Worm (Caenorhabditis elegans) whole organism, mixed stage, embryonic: ENCODE measurements around the gene mrpl-39.

Experiments
- M03D4.4 ChIP-seq: sonication (generic microtip); optimal IDR thresholded peaks from 2 replicates; lab custom pipeline; 2017; ENCODE audit warnings: mild to moderate bottlenecking, missing genetic modification characterization, missing compliant biosample characterization
- bed-3 ChIP-seq: fragments of 200-800 bp; sonication (Bioruptor generic); optimal IDR thresholded peaks from 3 replicates; lab custom pipeline; 2018; ENCODE audit warnings: mild to moderate bottlenecking, missing genetic modification characterization, moderate library complexity, missing compliant biosample characterization
- blmp-1 ChIP-seq: fragments of 150-350 bp; optimal IDR thresholded peaks from 2 replicates; lab custom pipeline; 2014; ENCODE audit warnings: missing biosample characterization, missing genetic modification characterization
- ceh-83 ChIP-seq: fragments of 200-800 bp; sonication (Bioruptor generic); optimal IDR thresholded peaks from 2 replicates; lab custom pipeline; 2018; ENCODE audit warnings: mild to moderate bottlenecking, missing genetic modification characterization, missing compliant biosample characterization
- ces-1 ChIP-seq: fragments of 150-350 bp; optimal IDR thresholded peaks from 2 replicates; lab custom pipeline; 2014; ENCODE audit warnings: missing biosample characterization, missing genetic modification reagents, missing genetic modification characterization
- cnd-1 ChIP-seq: fragments of 200-800 bp; sonication (Bioruptor generic); optimal IDR thresholded peaks from 2 replicates; lab custom pipeline; 2018; ENCODE audit warnings: mild to moderate bottlenecking, missing genetic modification characterization, missing compliant biosample characterization
- drap-1 ChIP-seq: fragments of 200-800 bp; sonication (Bioruptor generic); optimal IDR thresholded peaks from 3 replicates; lab custom pipeline; 2018; ENCODE audit warnings: mild to moderate bottlenecking, missing genetic modification characterization, missing compliant biosample characterization
- elt-1 ChIP-seq: sonication (generic microtip); optimal IDR thresholded peaks from 2 replicates; lab custom pipeline; 2017; ENCODE audit warnings: missing genetic modification characterization, mild to moderate bottlenecking, missing compliant biosample characterization, antibody characterized with exemption, moderate library complexity, borderline replicate concordance; ENCODE audit not compliant: insufficient read depth
- elt-3 ChIP-seq: fragments of 150-350 bp; optimal IDR thresholded peaks from 2 replicates; lab custom pipeline; 2014; ENCODE audit warnings: missing biosample characterization, missing genetic modification characterization
- flh-1 ChIP-seq: fragments of 200-800 bp; sonication (Bioruptor generic); optimal IDR thresholded peaks from 2 replicates; lab custom pipeline; 2018; ENCODE audit warnings: mild to moderate bottlenecking, missing genetic modification characterization, moderate library complexity, missing compliant biosample characterization
- ham-2 ChIP-seq: fragments of 200-800 bp; sonication (Bioruptor generic); optimal IDR thresholded peaks from 2 replicates; lab custom pipeline; 2018; ENCODE audit warnings: mild to moderate bottlenecking, missing genetic modification characterization, missing compliant biosample characterization
- hlh-1 ChIP-seq: fragments of 150-350 bp; optimal IDR thresholded peaks from 2 replicates; lab custom pipeline; 2014; ENCODE audit warnings: missing biosample characterization, missing genetic modification reagents, missing genetic modification characterization
- lin-32 ChIP-seq: fragments of 200-800 bp; sonication (Bioruptor generic); optimal IDR thresholded peaks from 2 replicates; lab custom pipeline; 2018; ENCODE audit warnings: mild to moderate bottlenecking, missing genetic modification characterization, missing compliant biosample characterization
- lsy-2 ChIP-seq: fragments of 150-350 bp; optimal IDR thresholded peaks from 2 replicates; lab custom pipeline; 2014; ENCODE audit warnings: missing biosample characterization, missing genetic modification characterization
- mab-5 ChIP-seq: fragments of 150-350 bp; optimal IDR thresholded peaks from 2 replicates; lab custom pipeline; 2014; ENCODE audit warnings: missing biosample characterization, missing genetic modification characterization
- mep-1 ChIP-seq: fragments of 150-350 bp; optimal IDR thresholded peaks from 2 replicates; lab custom pipeline; 2017; ENCODE audit warnings: missing biosample characterization, missing genetic modification reagents, missing genetic modification characterization, inconsistent platforms
- mls-2 ChIP-seq: sonication (generic microtip); optimal IDR thresholded peaks from 2 replicates; lab custom pipeline; 2016; ENCODE audit warnings: mild to moderate bottlenecking, missing genetic modification characterization, moderate library complexity, missing compliant biosample characterization
- nhr-12 ChIP-seq: fragments of 150-350 bp; optimal IDR thresholded peaks from 2 replicates; lab custom pipeline; 2014; ENCODE audit warnings: missing biosample characterization, missing genetic modification characterization
- nhr-2 ChIP-seq: fragments of 150-350 bp; optimal IDR thresholded peaks from 2 replicates; lab custom pipeline; 2014; ENCODE audit warnings: missing biosample characterization, missing genetic modification characterization
- nhr-237 ChIP-seq: fragments of 150-350 bp; optimal IDR thresholded peaks from 2 replicates; lab custom pipeline; 2014; ENCODE audit warnings: missing biosample characterization, missing genetic modification characterization
- nhr-28 ChIP-seq: fragments of 150-350 bp; optimal IDR thresholded peaks from 2 replicates; lab custom pipeline; 2014; ENCODE audit warnings: missing biosample characterization, missing genetic modification characterization
- nhr-76 ChIP-seq: sonication (generic microtip); optimal IDR thresholded peaks from 2 replicates; lab custom pipeline; 2017; ENCODE audit warnings: missing biosample characterization, missing genetic modification characterization
- snpc-4 ChIP-seq: fragments of 150-350 bp; optimal IDR thresholded peaks from 2 replicates; lab custom pipeline; 2014; ENCODE audit warnings: missing biosample characterization, missing genetic modification characterization
- sptf-1 ChIP-seq: sonication (generic microtip); optimal IDR thresholded peaks from 2 replicates; lab custom pipeline; 2017; ENCODE audit warnings: mild to moderate bottlenecking, missing genetic modification characterization, moderate library complexity, missing compliant biosample characterization
- tbx-8 ChIP-seq: fragments of 200-800 bp; sonication (Bioruptor generic); optimal IDR thresholded peaks from 2 replicates; lab custom pipeline; 2018; ENCODE audit warnings: mild to moderate bottlenecking, missing genetic modification characterization, moderate library complexity, missing compliant biosample characterization
- unc-120 ChIP-seq: sonication (generic microtip); optimal IDR thresholded peaks from 2 replicates; lab custom pipeline; 2017; ENCODE audit warnings: missing genetic modification characterization, missing compliant biosample characterization; ENCODE audit not compliant: poor library complexity, severe bottlenecking
- unc-62 ChIP-seq: fragments of 150-350 bp; optimal IDR thresholded peaks from 2 replicates; lab custom pipeline; 2014; ENCODE audit warnings: missing biosample characterization, missing genetic modification reagents, missing genetic modification characterization
- zip-8 ChIP-seq: fragments of 150-350 bp; optimal IDR thresholded peaks from 2 replicates; lab custom pipeline; 2014; ENCODE audit warnings: missing biosample characterization, missing genetic modification characterization
- ztf-11 ChIP-seq: fragments of 150-350 bp; optimal IDR thresholded peaks from 2 replicates; lab custom pipeline; 2014; ENCODE audit warnings: missing biosample characterization, missing genetic modification characterization

The mrpl-39 gene

DNA sequence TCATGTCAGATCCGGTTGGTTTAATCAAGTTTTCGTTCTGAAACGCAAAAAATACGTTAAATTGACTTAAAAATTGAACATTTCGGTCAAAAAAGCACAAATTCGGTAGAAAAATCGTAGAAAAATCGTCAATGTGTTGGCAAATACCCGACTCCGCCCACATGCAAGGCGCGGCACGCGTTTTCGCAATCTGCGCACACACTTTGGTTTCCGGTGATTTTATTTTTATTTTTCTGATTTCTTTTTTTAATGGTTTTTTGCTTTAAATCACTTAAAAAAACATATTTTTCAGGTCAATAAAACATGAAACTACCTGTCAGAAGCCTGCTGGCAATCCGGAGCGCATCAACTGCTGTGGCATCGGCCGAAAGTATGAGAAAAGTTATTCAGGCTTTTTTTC lies at the start of gene mrpl-39, which contains the start of gene gly-7:
mrpl-39 (plus strand) TSS at position 293 of the 400 bp plus-strand sequence.
gly-7 (minus strand) TSS at position 37 of the 400 bp plus-strand sequence.
- peak; percentile 29 for TF ChIP-seq blmp-1 (tag; lab: Kevin White, UChicago)
- peak; percentile 17 for TF ChIP-seq bed-3 (GFP tag; lab: Kevin White, UChicago)
- TF ChIP-seq ceh-83, result no peak
- TF ChIP-seq hlh-1 (tag; lab: Kevin White, UChicago), result peak; percentile 40
- TF ChIP-seq unc-120 (tag; lab: Kevin White, UChicago), result peak; percentile 14
- TF ChIP-seq nhr-28 (tag; lab: Kevin White, UChicago), result no peak
- TF ChIP-seq sptf-1 (tag; lab: Kevin White, UChicago), result peak; percentile 73
- TF ChIP-seq mep-1, result peak; percentile 5
- peak; percentile 14 for TF ChIP-seq ham-2 (GFP tag; lab: Kevin White, UChicago)
- TF ChIP-seq nhr-237 (tag; lab: Kevin White, UChicago), result peak; percentile 5
- peak; percentile 48 for TF ChIP-seq M03D4.4
- TF ChIP-seq mls-2, result peak; percentile 29
- no peak for TF ChIP-seq snpc-4
- TF ChIP-seq elt-3 (tag; lab: Kevin White, UChicago), result no peak
- TF ChIP-seq lsy-2, result no peak
- TF ChIP-seq drap-1, result peak; percentile 31

DNA sequence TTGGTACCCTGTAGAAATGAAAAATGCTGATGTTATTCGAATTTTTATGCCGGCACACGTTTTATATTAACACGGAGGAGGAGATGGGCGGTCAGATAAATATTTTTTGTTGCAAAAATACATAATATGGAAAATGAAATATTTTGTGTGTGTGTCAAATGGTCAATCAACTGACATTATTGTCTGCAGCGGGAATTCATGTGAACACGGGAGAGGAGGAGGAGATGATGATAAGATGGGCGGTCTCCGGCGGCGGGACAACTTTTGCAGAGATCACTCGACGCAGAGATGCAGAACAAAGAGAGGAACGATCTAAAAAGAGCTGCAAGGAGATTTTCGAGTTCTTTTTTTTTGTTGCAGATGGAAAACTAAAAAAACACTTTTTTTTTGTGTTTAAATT lies 49.7 kb upstream of the mrpl-39 start, which contains the start of gene dhs-13:
dhs-13 (minus strand) TSS at position 8 of the 400 bp plus-strand sequence.
- TF ChIP-seq nhr-237 (tag; lab: Kevin White, UChicago) (no peak), elt-1 (peak; percentile 13), elt-3 (tag; lab: Kevin White, UChicago) (no peak), unc-120 (tag; lab: Kevin White, UChicago) (peak; percentile 23)

DNA sequence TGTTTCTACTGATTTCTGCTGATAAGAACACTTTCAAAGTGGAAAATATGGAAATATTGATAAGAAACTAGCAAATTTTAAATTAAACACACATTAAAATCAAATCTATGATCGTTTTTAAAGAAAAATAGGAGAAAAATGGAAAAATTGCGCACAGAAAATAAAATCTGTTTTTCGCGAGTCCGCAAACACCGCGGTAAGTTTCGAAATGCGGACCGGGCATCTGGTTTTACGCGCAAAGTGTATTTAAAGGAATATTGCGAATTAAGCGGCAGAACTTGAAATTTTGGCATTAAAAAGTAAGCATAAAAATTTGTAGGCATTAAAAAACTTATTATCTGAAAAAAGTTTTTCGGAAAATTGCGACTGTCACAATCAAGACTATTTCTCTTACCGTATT lies 48.3 kb upstream of the mrpl-39 start:
- no peak for TF ChIP-seq sptf-1 (tag; lab: Kevin White, UChicago)
- TF ChIP-seq nhr-2 (tag; lab: Kevin White, UChicago), result no peak
- no peak for TF ChIP-seq nhr-12 (tag; lab: Kevin White, UChicago)
- no peak for TF ChIP-seq nhr-76 (tag; lab: Kevin White, UChicago)

DNA sequence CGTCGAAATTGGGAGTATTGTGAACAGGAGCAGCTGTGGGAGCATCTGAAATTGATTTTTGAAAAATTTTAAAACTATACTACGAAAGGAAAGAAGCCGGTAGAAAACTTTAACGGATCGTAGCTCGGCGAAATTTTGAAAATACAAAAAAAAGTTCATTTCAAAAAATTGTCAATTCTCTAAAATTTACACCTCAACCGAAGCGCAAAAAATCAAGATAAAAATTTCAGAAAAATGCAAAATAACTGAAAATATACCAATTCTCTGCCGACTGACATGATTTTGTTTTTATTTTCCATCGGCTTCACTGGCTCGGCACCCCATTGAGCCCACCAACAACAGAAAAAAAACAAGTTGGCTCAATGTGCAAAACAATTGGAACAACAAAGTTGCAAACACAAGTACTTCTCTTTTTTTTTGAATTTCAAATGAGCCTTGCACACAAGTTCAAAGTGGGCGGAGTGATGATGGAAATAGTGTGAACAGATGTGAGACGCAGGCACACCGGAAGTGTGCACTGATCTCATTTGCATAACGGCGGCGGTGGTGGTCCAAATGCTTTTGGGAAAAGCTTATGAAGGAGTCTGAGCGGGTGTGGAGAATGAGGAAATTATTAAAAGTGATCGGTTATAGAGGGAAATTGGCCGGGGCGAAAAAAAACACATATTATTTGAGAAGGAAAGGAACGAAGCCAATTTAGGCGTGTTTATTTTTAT lies 46.3 kb upstream of the mrpl-39 start, which contains the start of gene F36H9.7:
F36H9.7 (minus strand) TSS at position 51 of the 716 bp plus-strand sequence.
- TF ChIP-seq drap-1 (no peak), lin-32 (GFP tag; lab: Kevin White, UChicago) (no peak), ces-1 (GFP tag; lab: Kevin White, UChicago) (peak; percentile 78)

DNA sequence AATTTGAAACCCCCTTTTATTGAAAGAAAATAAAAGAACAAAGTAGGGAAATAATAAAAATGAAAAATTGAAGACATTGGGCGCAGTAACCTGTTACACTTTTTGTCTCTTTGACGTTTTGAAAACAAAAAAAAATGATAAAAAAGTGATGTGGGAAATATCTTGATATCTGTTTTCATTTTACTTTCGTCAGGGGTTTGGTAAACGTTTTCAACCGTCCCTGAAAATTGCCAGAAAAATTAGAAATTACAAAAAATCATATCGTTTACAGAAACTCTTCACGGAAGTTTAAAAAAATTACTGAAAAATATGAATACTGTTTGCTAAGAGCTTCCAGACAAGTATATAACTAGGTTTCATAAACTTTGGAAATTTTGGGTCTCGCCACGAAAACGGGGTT lies 42.2 kb upstream of the mrpl-39 start, which contains the start of gene F36H9.4:
F36H9.4 (minus strand) TSS at position 101 of the 400 bp plus-strand sequence.
- TF ChIP-seq mls-2 (no peak), zip-8 (tag; lab: Kevin White, UChicago) (no peak), blmp-1 (tag; lab: Kevin White, UChicago) (no peak), sptf-1 (tag; lab: Kevin White, UChicago) (no peak), drap-1 (no peak), ham-2 (GFP tag; lab: Kevin White, UChicago) (no peak), ztf-11 (tag; lab: Kevin White, UChicago) (no peak), tbx-8 (GFP tag; lab: Kevin White, UChicago) (no peak), lsy-2 (no peak), unc-62 (GFP tag; lab: Kevin White, UChicago) (no peak), mab-5 (tag; lab: Kevin White, UChicago) (no peak), bed-3 (GFP tag; lab: Kevin White, UChicago) (no peak), snpc-4 (no peak), elt-3 (tag; lab: Kevin White, UChicago) (no peak), flh-1 (GFP tag; lab: Kevin White, UChicago) (no peak), cnd-1 (tag; lab: Kevin White, UChicago) (no peak)
